Worm (Caenorhabditis elegans): ENCODE data around the gene lipl-2.

DNA sequence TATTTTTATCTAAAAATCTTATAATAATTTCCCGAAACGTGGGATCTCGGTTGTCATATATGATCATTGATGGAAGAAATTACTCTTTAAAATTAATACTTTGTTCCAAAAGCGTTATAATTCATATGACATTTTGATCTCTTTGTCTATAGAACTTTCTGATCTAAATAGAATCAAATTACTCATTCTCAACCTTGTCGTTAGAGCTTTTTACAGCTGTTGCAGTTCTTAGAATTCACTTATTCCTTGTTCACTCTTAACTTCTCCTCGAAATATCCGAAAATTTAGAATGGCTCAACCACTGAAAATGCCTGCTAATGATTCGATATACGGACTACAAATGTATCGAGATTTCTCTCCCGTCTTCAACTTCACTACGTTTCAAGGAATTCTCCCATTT lies 19.8 kb downstream of the lipl-2 start, which contains the start of gene sru-29:
- TF ChIP-seq pes-1 (GFP tag; IDR thresholded peaks at IDR 0.05) = no peak
- no peak for TF ChIP-seq hnd-1 (tag; optimal IDR thresholded peaks at IDR 0.05)
- TF ChIP-seq ama-1 (optimal IDR thresholded peaks at IDR 0.05) = no peak
- no peak for TF ChIP-seq ets-7 (tag; optimal IDR thresholded peaks at IDR 0.05)
- no peak for TF ChIP-seq flt-1 (GFP tag; IDR thresholded peaks at IDR 0.05)
- no peak for TF ChIP-seq ceh-13 (GFP tag; optimal IDR thresholded peaks at IDR 0.05)
- TF ChIP-seq F13C5.2 (tag; optimal IDR thresholded peaks at IDR 0.05) = no peak
- TF ChIP-seq scrt-1 (GFP tag; IDR thresholded peaks at IDR 0.05) = no peak
- no peak for TF ChIP-seq tra-4 (tag; optimal IDR thresholded peaks at IDR 0.05)
